Worm (Caenorhabditis elegans) whole organism, early embryonic: ENCODE results near the gene fbxa-6.

Experiments
- B0310.2 ChIP-seq: sonication (generic microtip); optimal IDR thresholded peaks from 2 replicates; lab custom pipeline; 2016; ENCODE audit warnings: mild to moderate bottlenecking, missing genetic modification characterization, missing compliant biosample characterization
- F13C5.2 ChIP-seq: sonication (generic microtip); optimal IDR thresholded peaks from 2 replicates; lab custom pipeline; 2017; ENCODE audit warnings: mild to moderate bottlenecking, missing genetic modification characterization, inconsistent platforms, missing compliant biosample characterization
- aly-1 ChIP-seq: sonication (generic microtip); optimal IDR thresholded peaks from 2 replicates; lab custom pipeline; 2016; ENCODE audit warnings: missing genetic modification characterization, missing compliant biosample characterization
- ama-1 ChIP-seq: fragments of 150-350 bp; optimal IDR thresholded peaks from 2 replicates; lab custom pipeline; 2014
- ceh-36 ChIP-seq: sonication (generic microtip); optimal IDR thresholded peaks from 2 replicates; lab custom pipeline; 2016; ENCODE audit warnings: missing genetic modification characterization, inconsistent platforms, missing compliant biosample characterization
- ets-7 ChIP-seq: sonication (generic microtip); optimal IDR thresholded peaks from 2 replicates; lab custom pipeline; 2016; ENCODE audit warnings: missing genotype, missing genetic modification characterization, missing compliant biosample characterization
- flt-1 ChIP-seq: fragments of 200-800 bp; sonication (Bioruptor generic); IDR thresholded peaks from 2 replicates; pipeline ENCODE4 v1.3.6; 2022; ENCODE audit warnings: missing genetic modification characterization, missing compliant biosample characterization
- tbx-11 ChIP-seq: fragments of 200-800 bp; sonication (Bioruptor generic); IDR thresholded peaks from 2 replicates; pipeline ENCODE4 v1.3.6; 2022; ENCODE audit warnings: missing genetic modification characterization, missing compliant biosample characterization
- tbx-37 ChIP-seq: fragments of 200-800 bp; sonication (Bioruptor generic); conservative IDR thresholded peaks from 2 replicates; pipeline ENCODE4 v1.3.6; 2022; ENCODE audit warnings: missing genetic modification reagents, missing genetic modification characterization, missing compliant biosample characterization
- tra-4 ChIP-seq: sonication (generic microtip); optimal IDR thresholded peaks from 2 replicates; lab custom pipeline; 2017; ENCODE audit warnings: missing genetic modification characterization, missing compliant biosample characterization

- TF ChIP-seq ama-1 (lab: Kevin White, UChicago), result no peak
- TF ChIP-seq aly-1 (tag; lab: Kevin White, UChicago), result no peak
- no peak for TF ChIP-seq tra-4 (tag; lab: Kevin White, UChicago)
- TF ChIP-seq ets-7 (tag; lab: Kevin White, UChicago), result no peak
- TF ChIP-seq ceh-36 (tag; lab: Kevin White, UChicago), result no peak
- no peak for TF ChIP-seq tbx-11 (GFP tag; lab: Robert Waterston, UW)
- TF ChIP-seq F13C5.2, result no peak
- no peak for TF ChIP-seq tbx-37 (GFP tag; lab: Robert Waterston, UW)
- no peak for TF ChIP-seq flt-1 (GFP tag; lab: Robert Waterston, UW)
- no peak for TF ChIP-seq B0310.2 (tag; lab: Kevin White, UChicago)
Observed at ce11 chrIII:31600-31999, 28.7 kb upstream of the fbxa-6 start.
